Worm (Caenorhabditis elegans): ENCODE measurements around the gene R01B10.3.

The R01B10.3 gene

DNA sequence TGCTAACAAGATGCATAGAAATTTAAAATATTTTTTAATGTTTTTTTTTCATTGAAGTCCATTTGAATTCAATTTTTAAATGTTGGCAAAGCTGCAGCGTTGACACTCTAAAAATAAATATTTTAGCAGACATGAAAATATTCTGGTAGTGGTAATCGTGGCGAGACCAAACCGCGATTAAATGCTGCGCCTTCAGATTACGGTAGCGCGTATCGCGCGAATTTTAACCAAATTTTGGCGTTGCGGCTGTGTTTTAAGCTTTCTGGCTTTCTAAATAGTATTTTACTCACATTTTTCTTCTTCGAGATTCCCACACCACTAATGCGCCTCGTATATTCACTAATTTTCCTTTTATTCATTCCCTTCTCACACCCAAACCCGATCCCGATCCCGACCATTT lies 48.8 kb downstream of the R01B10.3 start, which contains the start of gene cpg-4:
Gene cpg-4, plus strand, starts transcription at position 303 of the 400 bp plus-strand sequence.
- TF ChIP-seq nhr-67 (tag; optimal IDR thresholded peaks at IDR 0.05) (no peak), fos-1 (tag; optimal IDR thresholded peaks at IDR 0.05) (no peak), fkh-2 (tag; optimal IDR thresholded peaks at IDR 0.05) (no peak), egl-5 (tag; optimal IDR thresholded peaks at IDR 0.05) (no peak), daf-12 (tag; optimal IDR thresholded peaks at IDR 0.05) (no peak), elt-1 (tag; optimal IDR thresholded peaks at IDR 0.05) (no peak), elt-2 (tag; optimal IDR thresholded peaks at IDR 0.05) (no peak), ceh-16 (tag; optimal IDR thresholded peaks at IDR 0.05) (no peak), nhr-25 (tag; optimal IDR thresholded peaks at IDR 0.05) (no peak), nhr-28 (tag; optimal IDR thresholded peaks at IDR 0.05) (no peak), nhr-77 (tag; optimal IDR thresholded peaks at IDR 0.05) (no peak), jun-1 (tag; optimal IDR thresholded peaks at IDR 0.05) (no peak), zag-1 (tag; optimal IDR thresholded peaks at IDR 0.05) (no peak), nhr-12 (tag; optimal IDR thresholded peaks at IDR 0.05) (no peak), unc-39 (tag; optimal IDR thresholded peaks at IDR 0.05) (no peak), eor-1 (tag; optimal IDR thresholded peaks at IDR 0.05) (no peak), snpc-4 (tag; optimal IDR thresholded peaks at IDR 0.05) (no peak), sea-2 (GFP tag; optimal IDR thresholded peaks at IDR 0.05) (no peak), ztf-4 (tag; optimal IDR thresholded peaks at IDR 0.05) (no peak), mdl-1 (tag; optimal IDR thresholded peaks at IDR 0.05) (no peak)

ce11 chrV:5995598-5995997 lies 49.3 kb downstream of the R01B10.3 start:
- no peak for TF ChIP-seq elt-2 (tag; optimal IDR thresholded peaks at IDR 0.05)
- TF ChIP-seq ZK546.5 (tag; optimal IDR thresholded peaks at IDR 0.05): no peak
- TF ChIP-seq lin-39 (tag; optimal IDR thresholded peaks at IDR 0.05): peak; percentile 33
- TF ChIP-seq nfya-1 (tag; optimal IDR thresholded peaks at IDR 0.05; ENCODE audit: insufficient read depth): peak; percentile 2
- no peak for TF ChIP-seq sea-2 (GFP tag; optimal IDR thresholded peaks at IDR 0.05)
- no peak for TF ChIP-seq nhr-25 (tag; optimal IDR thresholded peaks at IDR 0.05)
- no peak for TF ChIP-seq unc-62 (GFP tag; optimal IDR thresholded peaks at IDR 0.05)
- no peak for TF ChIP-seq daf-12 (tag; optimal IDR thresholded peaks at IDR 0.05)
- no peak for TF ChIP-seq ceh-28 (tag; optimal IDR thresholded peaks at IDR 0.05)
- TF ChIP-seq nhr-11 (tag; optimal IDR thresholded peaks at IDR 0.05): no peak
- TF ChIP-seq mml-1 (tag; optimal IDR thresholded peaks at IDR 0.05): no peak
- no peak for TF ChIP-seq nhr-77 (tag; optimal IDR thresholded peaks at IDR 0.05)
- no peak for TF ChIP-seq nhr-28 (tag; optimal IDR thresholded peaks at IDR 0.05)
- no peak for TF ChIP-seq lin-15B (tag; optimal IDR thresholded peaks at IDR 0.05)
- peak; percentile 33 for TF ChIP-seq egl-5 (tag; optimal IDR thresholded peaks at IDR 0.05)
- no peak for TF ChIP-seq fkh-10 (GFP tag; optimal IDR thresholded peaks at IDR 0.05)

All from whole organism, L3 larva.